Worm (Caenorhabditis elegans): ENCODE data around the gene F29B9.11.
A peak's percentile ranks its signal among the peaks of the same experiment; 100 is the strongest.

F29B9.11 gene

ce11 chrIV:4674322-4674721 lies 14.3 kb upstream of the F29B9.11 start:
- TF ChIP-seq tbx-2 (tag; optimal IDR thresholded peaks at IDR 0.05) = no peak
- TF ChIP-seq nhr-25 (tag; optimal IDR thresholded peaks at IDR 0.05) = no peak
- TF ChIP-seq pha-4 (tag; optimal IDR thresholded peaks at IDR 0.05) = peak; percentile 26

- no peak for TF ChIP-seq daf-12 (tag; optimal IDR thresholded peaks at IDR 0.05)
- no peak for TF ChIP-seq lin-39 (tag; optimal IDR thresholded peaks at IDR 0.05)
- no peak for TF ChIP-seq nhr-77 (tag; optimal IDR thresholded peaks at IDR 0.05)
- TF ChIP-seq ztf-11 (tag; optimal IDR thresholded peaks at IDR 0.05) = no peak
- no peak for TF ChIP-seq mdl-1 (tag; optimal IDR thresholded peaks at IDR 0.05)
- no peak for TF ChIP-seq nhr-25 (tag; optimal IDR thresholded peaks at IDR 0.05)
- no peak for TF ChIP-seq nhr-43 (tag; optimal IDR thresholded peaks at IDR 0.05; ENCODE audit: poor library complexity, severe bottlenecking)
- TF ChIP-seq nhr-11 (tag; optimal IDR thresholded peaks at IDR 0.05) = no peak
- no peak for TF ChIP-seq pha-4 (tag; optimal IDR thresholded peaks at IDR 0.05)
- no peak for TF ChIP-seq ceh-82 (tag; optimal IDR thresholded peaks at IDR 0.05)
- TF ChIP-seq fos-1 (tag; optimal IDR thresholded peaks at IDR 0.05) = no peak
- no peak for TF ChIP-seq unc-39 (tag; optimal IDR thresholded peaks at IDR 0.05)
- no peak for TF ChIP-seq aly-2 (tag; optimal IDR thresholded peaks at IDR 0.05)
These were observed 13.3 kb upstream of the F29B9.11 start for ce11 chrIV:4673332-4673731.

- TF ChIP-seq fkh-10 (GFP tag; optimal IDR thresholded peaks at IDR 0.05) (no peak), mml-1 (tag; optimal IDR thresholded peaks at IDR 0.05) (no peak), ceh-82 (tag; optimal IDR thresholded peaks at IDR 0.05) (no peak), ceh-16 (tag; optimal IDR thresholded peaks at IDR 0.05) (no peak), eor-1 (tag; optimal IDR thresholded peaks at IDR 0.05) (no peak)
These were observed 9.2 kb upstream of the F29B9.11 start, which contains the start of gene F29B9.12 for ce11 chrIV:4669242-4669641. Gene F29B9.12 (plus strand): TSS chrIV:4669542.

- TF ChIP-seq unc-62 (GFP tag; optimal IDR thresholded peaks at IDR 0.05) = no peak
- no peak for TF ChIP-seq hmg-11 (tag; optimal IDR thresholded peaks at IDR 0.05)
- TF ChIP-seq fkh-2 (tag; optimal IDR thresholded peaks at IDR 0.05) = no peak
- TF ChIP-seq lsy-12 (tag; optimal IDR thresholded peaks at IDR 0.05) = no peak
- no peak for TF ChIP-seq ceh-28 (tag; optimal IDR thresholded peaks at IDR 0.05)
- no peak for TF ChIP-seq egl-5 (tag; optimal IDR thresholded peaks at IDR 0.05)
- no peak for TF ChIP-seq nhr-67 (tag; optimal IDR thresholded peaks at IDR 0.05)
- no peak for TF ChIP-seq nhr-77 (tag; optimal IDR thresholded peaks at IDR 0.05)
- TF ChIP-seq egl-27 (tag; optimal IDR thresholded peaks at IDR 0.05) = no peak
- no peak for TF ChIP-seq mml-1 (tag; optimal IDR thresholded peaks at IDR 0.05)
- TF ChIP-seq tbx-2 (tag; optimal IDR thresholded peaks at IDR 0.05) = no peak
- no peak for TF ChIP-seq nhr-76 (tag; optimal IDR thresholded peaks at IDR 0.05)
- TF ChIP-seq daf-12 (tag; optimal IDR thresholded peaks at IDR 0.05) = no peak
- no peak for TF ChIP-seq nhr-237 (tag; optimal IDR thresholded peaks at IDR 0.05)
- no peak for TF ChIP-seq mdl-1 (tag; optimal IDR thresholded peaks at IDR 0.05)
- no peak for TF ChIP-seq ceh-82 (tag; optimal IDR thresholded peaks at IDR 0.05)
- TF ChIP-seq nhr-43 (tag; optimal IDR thresholded peaks at IDR 0.05; ENCODE audit: poor library complexity, severe bottlenecking) = no peak
- no peak for TF ChIP-seq R02D3.7 (tag; optimal IDR thresholded peaks at IDR 0.05)
These were observed 7.8 kb upstream of the F29B9.11 start for ce11 chrIV:4667835-4668234.

ce11 chrIV:4667383-4667782 lies 7.4 kb upstream of the F29B9.11 start:
- TF ChIP-seq nfya-1 (tag; optimal IDR thresholded peaks at IDR 0.05; ENCODE audit: insufficient read depth) (peak; percentile 4), lin-39 (tag; optimal IDR thresholded peaks at IDR 0.05) (peak; percentile 63), hmg-11 (tag; optimal IDR thresholded peaks at IDR 0.05) (peak; percentile 5), mdl-1 (tag; optimal IDR thresholded peaks at IDR 0.05) (no peak), elt-1 (tag; optimal IDR thresholded peaks at IDR 0.05) (peak; percentile 40)

ce11 chrIV:4665079-4665478 lies 5.1 kb upstream of the F29B9.11 start, which contains the start of gene F29B9.1:
Gene F29B9.1 (plus strand): TSS chrIV:4665379.
- TF ChIP-seq pha-4 (tag; optimal IDR thresholded peaks at IDR 0.05) (peak; percentile 17), skn-1 (tag; optimal IDR thresholded peaks at IDR 0.05) (no peak), nfya-1 (tag; optimal IDR thresholded peaks at IDR 0.05; ENCODE audit: insufficient read depth) (no peak)

All from whole organism, L3 larva.